Fruit fly (Drosophila melanogaster) whole organism, embryonic: ENCODE measurements around the gene Prim2.

Experiments used
- CG10321 ChIP-seq: fragments of 200-800 bp; sonication (Bioruptor generic); IDR thresholded peaks from 2 replicates; pipeline ENCODE4 v1.3.6; 2022; ENCODE audit warnings: missing biosample characterization, missing genetic modification characterization
- CG11398 ChIP-seq: fragments of 200-800 bp; sonication (Bioruptor generic); optimal IDR thresholded peaks from 2 replicates; lab custom pipeline; 2016; ENCODE audit warnings: missing biosample characterization, missing genetic modification characterization
- CG11695 ChIP-seq: fragments of 200-800 bp; sonication (Bioruptor generic); IDR thresholded peaks from 3 replicates; pipeline ENCODE4 v1.3.6; 2022; ENCODE audit warnings: missing biosample characterization, missing genetic modification characterization
- CG11723 ChIP-seq: fragments of 200-800 bp; sonication (Bioruptor generic); optimal IDR thresholded peaks from 2 replicates; lab custom pipeline; 2017; ENCODE audit warnings: missing biosample characterization, mild to moderate bottlenecking, missing genetic modification characterization
- CG12071 ChIP-seq: fragments of 200-800 bp; sonication (Bioruptor generic); optimal IDR thresholded peaks from 3 replicates; lab custom pipeline; 2018; ENCODE audit warnings: missing biosample characterization, mild to moderate bottlenecking, missing genetic modification characterization
- CG12299 ChIP-seq: fragments of 200-800 bp; sonication (Bioruptor generic); optimal IDR thresholded peaks from 2 replicates; lab custom pipeline; 2018; ENCODE audit warnings: missing biosample characterization, mild to moderate bottlenecking, missing genetic modification characterization
- CG12659 ChIP-seq: fragments of 200-800 bp; sonication (Bioruptor generic); optimal IDR thresholded peaks from 3 replicates; lab custom pipeline; 2017; ENCODE audit warnings: mild to moderate bottlenecking, missing biosample characterization, missing genetic modification reagents, missing genetic modification characterization
- CG12942 ChIP-seq: fragments of 200-800 bp; sonication (Bioruptor generic); optimal IDR thresholded peaks from 3 replicates; lab custom pipeline; 2016; ENCODE audit warnings: missing biosample characterization, missing genetic modification characterization
- CG13296 ChIP-seq: fragments of 200-800 bp; sonication (Bioruptor generic); optimal IDR thresholded peaks from 3 replicates; lab custom pipeline; 2018; ENCODE audit warnings: missing biosample characterization, mild to moderate bottlenecking, missing genetic modification characterization
- CG13775 ChIP-seq: fragments of 200-800 bp; sonication (Bioruptor generic); optimal IDR thresholded peaks from 3 replicates; lab custom pipeline; 2017; ENCODE audit warnings: missing biosample characterization, mild to moderate bottlenecking, missing genetic modification characterization
- CG15011 ChIP-seq: fragments of 200-800 bp; sonication (Bioruptor generic); optimal IDR thresholded peaks from 3 replicates; lab custom pipeline; 2018; ENCODE audit warnings: missing biosample characterization, mild to moderate bottlenecking, missing genetic modification characterization
- CG15696 ChIP-seq: fragments of 200-800 bp; sonication (Bioruptor generic); optimal IDR thresholded peaks from 2 replicates; lab custom pipeline; 2019; ENCODE audit warnings: missing biosample characterization, mild to moderate bottlenecking, missing genetic modification characterization, moderate library complexity
- CG16863 ChIP-seq: fragments of 200-800 bp; sonication (Bioruptor generic); optimal IDR thresholded peaks from 3 replicates; lab custom pipeline; 2016; ENCODE audit warnings: missing biosample characterization, missing genetic modification characterization
- CG17912 ChIP-seq: fragments of 200-800 bp; sonication (Bioruptor generic); optimal IDR thresholded peaks from 2 replicates; lab custom pipeline; 2018; ENCODE audit warnings: missing biosample characterization, mild to moderate bottlenecking, missing genetic modification characterization
- CG3065 ChIP-seq: fragments of 200-800 bp; sonication (Bioruptor generic); optimal IDR thresholded peaks from 2 replicates; lab custom pipeline; 2016; ENCODE audit warnings: missing biosample characterization, missing genetic modification characterization
- CG31441 ChIP-seq: fragments of 200-800 bp; sonication (Bioruptor generic); IDR thresholded peaks from 2 replicates; pipeline ENCODE4 v1.3.6; 2022; ENCODE audit warnings: missing biosample characterization, missing genetic modification characterization
- CG3407 ChIP-seq: fragments of 200-800 bp; sonication (Bioruptor generic); optimal IDR thresholded peaks from 2 replicates; lab custom pipeline; 2018; ENCODE audit warnings: missing biosample characterization, mild to moderate bottlenecking, missing genetic modification characterization
- CG34422 ChIP-seq: fragments of 200-800 bp; sonication (Bioruptor generic); IDR thresholded peaks from 3 replicates; pipeline ENCODE4 v1.3.6; 2022; ENCODE audit warnings: missing biosample characterization, missing genetic modification characterization
- CG7745 ChIP-seq: fragments of 200-800 bp; sonication (Bioruptor generic); optimal IDR thresholded peaks from 2 replicates; lab custom pipeline; 2018; ENCODE audit warnings: missing biosample characterization, mild to moderate bottlenecking, missing genetic modification characterization, moderate library complexity
- CoRest ChIP-seq: fragments of 200-800 bp; sonication (Bioruptor generic); optimal IDR thresholded peaks from 3 replicates; lab custom pipeline; 2018; ENCODE audit warnings: missing biosample characterization, mild to moderate bottlenecking, missing genetic modification characterization, moderate library complexity
- D ChIP-seq, 2 experiments: fragments of 200-800 bp in 1 of 2; fragments of >200 bp in 1 of 2; sonication (Bioruptor generic) in 1 of 2; optimal IDR thresholded peaks; 2 replicates in 1 of 2; 3 replicates in 1 of 2; lab custom pipeline; 2017; ENCODE audit warnings: mild to moderate bottlenecking in 1 of 2, missing biosample characterization in 1 of 2, missing genetic modification characterization in 1 of 2, missing genetic modification reagents in 1 of 2
- Dip2 ChIP-seq: fragments of 200-800 bp; sonication (Bioruptor generic); IDR thresholded peaks from 2 replicates; pipeline ENCODE4 v1.3.6; 2022; ENCODE audit warnings: missing biosample characterization, missing genetic modification characterization
- ERR ChIP-seq: fragments of 200-800 bp; sonication (Bioruptor generic); optimal IDR thresholded peaks from 2 replicates; lab custom pipeline; 2016; ENCODE audit warnings: missing biosample characterization, missing genetic modification characterization
- Ets65A ChIP-seq: fragments of 200-800 bp; sonication (Bioruptor generic); peaks from one replicate; lab custom pipeline; 2016; ENCODE audit warnings: missing biosample characterization, missing genetic modification characterization
- Hr51 ChIP-seq, 2 experiments: fragments of 200-800 bp; sonication (Bioruptor generic); optimal IDR thresholded peaks; 2 replicates in 1 of 2; 3 replicates in 1 of 2; lab custom pipeline; 2016 to 2018; ENCODE audit warnings: missing biosample characterization in 2 of 2, missing genetic modification characterization in 2 of 2, mild to moderate bottlenecking in 1 of 2, moderate library complexity in 1 of 2
- Med ChIP-seq: fragments of 200-800 bp; sonication (Bioruptor generic); peaks from one replicate; lab custom pipeline; 2016; ENCODE audit warnings: missing biosample characterization, missing genetic modification characterization, mild to moderate bottlenecking, inconsistent platforms, moderate library complexity
- Meics ChIP-seq: fragments of 200-800 bp; sonication (Bioruptor generic); optimal IDR thresholded peaks from 2 replicates; lab custom pipeline; 2017; ENCODE audit warnings: missing biosample characterization, mild to moderate bottlenecking, missing genetic modification characterization
- NC2α ChIP-seq: fragments of 200-800 bp; sonication (Bioruptor generic); optimal IDR thresholded peaks from 2 replicates; lab custom pipeline; 2016; ENCODE audit warnings: missing biosample characterization, missing genetic modification characterization
- Nf-YC ChIP-seq: fragments of 200-800 bp; optimal IDR thresholded peaks from 3 replicates; lab custom pipeline; 2019; ENCODE audit warnings: missing biosample characterization, mild to moderate bottlenecking, missing genetic modification characterization, moderate library complexity
- Optix ChIP-seq: fragments of 200-800 bp; sonication (Bioruptor generic); IDR thresholded peaks from 3 replicates; pipeline ENCODE4 v1.3.6; 2022; ENCODE audit warnings: missing biosample characterization, missing genetic modification characterization
- Rfx ChIP-seq: fragments of 200-800 bp; sonication (Bioruptor generic); IDR thresholded peaks from 2 replicates; pipeline ENCODE4 v1.3.6; 2022; ENCODE audit warnings: missing biosample characterization, missing genetic modification characterization
- amos ChIP-seq: fragments of 200-800 bp; sonication (Bioruptor generic); IDR thresholded peaks from 2 replicates; pipeline ENCODE4 v1.3.6; 2022; ENCODE audit warnings: missing biosample characterization, missing genetic modification characterization; ENCODE audit not compliant: partially characterized antibody
- aop ChIP-seq: fragments of 200-800 bp; sonication (Bioruptor generic); IDR thresholded peaks from 2 replicates; pipeline ENCODE4 v1.3.6; 2022; ENCODE audit warnings: missing biosample characterization, missing genetic modification characterization
- croc ChIP-seq: fragments of 200-800 bp; sonication (Bioruptor generic); conservative IDR thresholded peaks from 3 replicates; pipeline ENCODE4 v1.3.6; 2022; ENCODE audit warnings: missing biosample characterization, missing genetic modification characterization
- cwo ChIP-seq: fragments of 200-800 bp; sonication (Bioruptor generic); optimal IDR thresholded peaks from 3 replicates; lab custom pipeline; 2017; ENCODE audit warnings: missing biosample characterization, missing genetic modification characterization, mild to moderate bottlenecking, moderate library complexity, missing genetic modification reagents
- eve ChIP-seq, 2 experiments: fragments of >200 bp; optimal IDR thresholded peaks; 2 replicates each; lab custom pipeline; 2017; ENCODE audit warnings: missing biosample characterization in 2 of 2, missing genetic modification characterization in 2 of 2
- fd96Cb ChIP-seq: fragments of 200-800 bp; sonication (Bioruptor generic); optimal IDR thresholded peaks from 2 replicates; lab custom pipeline; 2018; ENCODE audit warnings: missing biosample characterization, mild to moderate bottlenecking, missing genetic modification characterization, moderate library complexity
- gsb-n ChIP-seq: fragments of 200-800 bp; sonication (Bioruptor generic); optimal IDR thresholded peaks from 3 replicates; lab custom pipeline; 2018; ENCODE audit warnings: missing biosample characterization, mild to moderate bottlenecking, missing genetic modification characterization
- ham ChIP-seq: fragments of 200-800 bp; sonication (Bioruptor generic); IDR thresholded peaks from 2 replicates; pipeline ENCODE4 v1.3.6; 2022; ENCODE audit warnings: missing biosample characterization, missing genetic modification characterization
- hbn ChIP-seq: fragments of 200-800 bp; sonication (Bioruptor generic); IDR thresholded peaks from 2 replicates; pipeline ENCODE4 v1.3.6; 2022; ENCODE audit warnings: missing biosample characterization, missing genetic modification characterization; ENCODE audit not compliant: partially characterized antibody
- lbe ChIP-seq: fragments of 200-800 bp; sonication (Bioruptor generic); optimal IDR thresholded peaks from 2 replicates; lab custom pipeline; 2016; ENCODE audit warnings: missing biosample characterization, mild to moderate bottlenecking, missing genetic modification characterization
- mam ChIP-seq: fragments of 200-800 bp; sonication (Bioruptor generic); optimal IDR thresholded peaks from 3 replicates; lab custom pipeline; 2016; ENCODE audit warnings: missing biosample characterization, missing genetic modification characterization
- odd ChIP-seq: fragments of 200-800 bp; sonication (Bioruptor generic); optimal IDR thresholded peaks from 2 replicates; lab custom pipeline; 2017; ENCODE audit warnings: missing biosample characterization, mild to moderate bottlenecking, missing genetic modification characterization
- pfk ChIP-seq: fragments of 200-800 bp; sonication (Bioruptor generic); optimal IDR thresholded peaks from 2 replicates; lab custom pipeline; 2018; ENCODE audit warnings: missing biosample characterization, mild to moderate bottlenecking, missing genetic modification characterization, moderate library complexity
- sd ChIP-seq: fragments of 200-800 bp; sonication (Bioruptor generic); optimal IDR thresholded peaks from 3 replicates; lab custom pipeline; 2018; ENCODE audit warnings: missing biosample characterization, mild to moderate bottlenecking, missing genetic modification characterization, moderate library complexity
- sens ChIP-seq: fragments of 200-800 bp; sonication (Bioruptor generic); peaks from one replicate; lab custom pipeline; 2016; ENCODE audit warnings: missing biosample characterization, missing genetic modification characterization
- sqz ChIP-seq: fragments of 200-800 bp; sonication (Bioruptor generic); optimal IDR thresholded peaks from 3 replicates; lab custom pipeline; 2018; ENCODE audit warnings: missing biosample characterization, mild to moderate bottlenecking, missing genetic modification characterization
- tna ChIP-seq: fragments of 200-800 bp; sonication (Bioruptor generic); IDR thresholded peaks from 2 replicates; pipeline ENCODE4 v1.3.6; 2022; ENCODE audit warnings: missing biosample characterization, missing genetic modification characterization; ENCODE audit not compliant: partially characterized antibody

Gene Prim2

DNA sequence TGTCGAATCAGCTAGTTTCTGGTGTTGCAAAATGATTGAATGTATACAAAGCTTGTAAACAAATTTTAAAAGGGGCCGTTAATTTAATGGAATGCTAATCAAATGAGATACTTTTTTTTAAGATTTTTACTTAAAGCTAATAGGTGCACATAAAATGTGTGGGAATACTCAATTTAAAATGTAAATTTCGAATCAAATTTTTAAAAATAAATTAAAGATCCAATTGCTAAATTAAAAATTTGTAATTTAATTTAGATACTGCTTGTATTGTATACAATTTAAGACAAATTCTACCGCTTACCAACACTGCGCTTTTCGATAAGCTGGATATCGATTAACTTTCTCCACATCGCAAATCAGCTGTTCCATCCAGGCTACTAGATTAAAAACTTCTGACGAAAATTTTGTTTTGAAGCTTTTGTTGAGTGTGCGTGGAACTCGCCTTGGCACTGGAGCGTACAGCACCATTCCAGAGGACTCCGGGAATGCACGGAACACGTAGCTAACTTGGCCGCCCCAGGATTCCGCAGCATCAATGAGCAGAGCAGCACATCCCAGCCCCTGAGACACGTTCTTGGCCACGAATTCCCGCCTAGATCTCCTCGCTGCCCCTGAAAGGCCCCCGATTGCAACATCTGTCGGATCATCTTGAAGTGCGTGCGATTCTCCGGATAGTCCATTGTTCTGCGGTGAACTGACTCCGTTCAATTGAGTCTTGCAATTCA is 22.9 kb upstream of the Prim2 start, which contains the start of the genes CG5498 and fbl (continued):
- peak; percentile 64 for TF ChIP-seq Rfx (GFP tag; lab: Robert Waterston, UW)
- peak; percentile 38; the same call in 1 of the 2 replicates for TF ChIP-seq hbn (GFP tag; lab: Robert Waterston, UW)
- no peak for TF ChIP-seq pfk
- no peak; the same call in 1 of the 2 replicates for TF ChIP-seq amos
- TF ChIP-seq CG12942 (GFP tag; lab: Kevin White, UChicago): peak; percentile 38
- peak; percentile 65; the same call in 2 of the 3 replicates for TF ChIP-seq CG11695
- TF ChIP-seq croc (GFP tag; lab: Robert Waterston, UW): no peak
- TF ChIP-seq CG16863 (GFP tag; lab: Kevin White, UChicago): no peak
- TF ChIP-seq Nf-YC: peak; percentile 68
- peak; percentile 82 for TF ChIP-seq sens (GFP tag; lab: Kevin White, UChicago)
- TF ChIP-seq CG3407: no peak
- no peak for TF ChIP-seq NC2α (GFP tag; lab: Kevin White, UChicago)
- no peak for TF ChIP-seq eve (GFP tag; optimal IDR thresholded peaks at IDR 0.05; lab: Kevin White, UChicago)
- no peak for TF ChIP-seq D (optimal IDR thresholded peaks at IDR 0.05; lab: Kevin White, UChicago)
- TF ChIP-seq D (GFP tag; optimal IDR thresholded peaks at IDR 0.05; lab: Kevin White, UChicago): peak; percentile 41
- peak; percentile 40 for TF ChIP-seq ERR (GFP tag; lab: Kevin White, UChicago)
- peak; percentile 39 for TF ChIP-seq fd96Cb
- 0 out of 2 replicates have a peak, but pooled peaks have one; percentile 13 for TF ChIP-seq CG10321 (GFP tag; lab: Robert Waterston, UW)
- TF ChIP-seq CoRest (tag; lab: Kevin White, UChicago): peak; percentile 80
- TF ChIP-seq gsb-n (tag; lab: Kevin White, UChicago): peak; percentile 62
- no peak for TF ChIP-seq CG3065
- no peak for TF ChIP-seq CG12071 (GFP tag; lab: Kevin White, UChicago)
- peak; percentile 75 for TF ChIP-seq CG13775 (GFP tag; lab: Kevin White, UChicago)
- TF ChIP-seq CG11723: no peak
- TF ChIP-seq CG15696 (tag; lab: Kevin White, UChicago): peak; percentile 61
- no peak for TF ChIP-seq aop (GFP tag; lab: Robert Waterston, UW)
- peak; percentile 66 for TF ChIP-seq CG31441
- TF ChIP-seq CG11398: no peak
- no peak for TF ChIP-seq Optix (GFP tag; lab: Robert Waterston, UW)
- TF ChIP-seq sd (tag; lab: Kevin White, UChicago): peak; percentile 84
- peak; percentile 76 for TF ChIP-seq CG12659 (GFP tag; lab: Kevin White, UChicago)
- no peak for TF ChIP-seq Dip2
- 0 out of 2 replicates have a peak, but pooled peaks have one; percentile 42 for TF ChIP-seq tna (GFP tag; lab: Robert Waterston, UW)
- TF ChIP-seq sqz (GFP tag; lab: Kevin White, UChicago): no peak
- TF ChIP-seq odd: peak; percentile 56
- peak; percentile 71 for TF ChIP-seq lbe (GFP tag; lab: Kevin White, UChicago)
- TF ChIP-seq ham (GFP tag; lab: Robert Waterston, UW): no peak
- peak; percentile 73 for TF ChIP-seq Med
- TF ChIP-seq CG17912: no peak
- peak; percentile 57 to 70 for TF ChIP-seq Hr51 (GFP tag; optimal IDR thresholded peaks at IDR 0.05; lab: Kevin White, UChicago)
- peak; percentile 45 for TF ChIP-seq CG7745 (tag; lab: Kevin White, UChicago)
- peak; percentile 47 for TF ChIP-seq mam (GFP tag; lab: Kevin White, UChicago)
- TF ChIP-seq Meics (GFP tag; lab: Kevin White, UChicago): peak; percentile 71
- TF ChIP-seq CG15011 (GFP tag; lab: Kevin White, UChicago): peak; percentile 34
- TF ChIP-seq CG12299 (tag; lab: Kevin White, UChicago): no peak
- TF ChIP-seq CG13296 (GFP tag; lab: Kevin White, UChicago): peak; percentile 64
- peak; percentile 86 for TF ChIP-seq Ets65A (GFP tag; lab: Kevin White, UChicago)
- TF ChIP-seq CG34422 (GFP tag; lab: Robert Waterston, UW): 0 out of 3 replicates have a peak, but pooled peaks have one; percentile 23
- TF ChIP-seq cwo (GFP tag; lab: Kevin White, UChicago): peak; percentile 33
